Worm (Caenorhabditis elegans) whole organism, midembryonic: ENCODE results near the gene nlp-59.

Experiments used
- flt-1 ChIP-seq: fragments of 200-800 bp; sonication (Bioruptor generic); IDR thresholded peaks from 2 replicates; pipeline ENCODE4 v1.3.6; 2022; ENCODE audit warnings: missing genetic modification characterization, missing compliant biosample characterization
- klf-2 ChIP-seq: fragments of 200-800 bp; sonication (Bioruptor generic); conservative IDR thresholded peaks from 2 replicates; pipeline ENCODE4 v1.3.6; 2022; ENCODE audit warnings: missing genetic modification reagents, missing genetic modification characterization, missing compliant biosample characterization

ce11 chrV:14990843-14991242, 19.6 kb downstream of the nlp-59 start, which contains the start of the genes cdt-2 and T01C3.2:
- TF ChIP-seq klf-2 (no peak), flt-1 (GFP tag; lab: Robert Waterston, UW) (no peak)
